Worm (Caenorhabditis elegans) whole organism, L2 larva: ENCODE data around the gene C42D4.13.

Experiments used
- C34F6.9 ChIP-seq: fragments of 150-350 bp; optimal IDR thresholded peaks from 2 replicates; lab custom pipeline; 2014; ENCODE audit warnings: missing biosample characterization, missing genetic modification characterization
- F13H6.1 ChIP-seq: sonication (generic microtip); optimal IDR thresholded peaks from 2 replicates; lab custom pipeline; 2016; ENCODE audit warnings: missing genetic modification characterization, missing compliant biosample characterization
- R02D3.7 ChIP-seq: fragments of 150-350 bp; optimal IDR thresholded peaks from 2 replicates; lab custom pipeline; 2014; ENCODE audit warnings: missing biosample characterization, missing genetic modification characterization
- Y55F3AM.14 ChIP-seq: fragments of 200-800 bp; sonication (Bioruptor generic); optimal IDR thresholded peaks from 2 replicates; lab custom pipeline; 2018; ENCODE audit warnings: mild to moderate bottlenecking, missing genetic modification characterization, missing compliant biosample characterization
- ZK546.5 ChIP-seq: sonication (generic microtip); optimal IDR thresholded peaks from 2 replicates; lab custom pipeline; 2017; ENCODE audit warnings: missing biosample characterization, missing genetic modification characterization
- alr-1 ChIP-seq: fragments of 150-350 bp; optimal IDR thresholded peaks from 2 replicates; lab custom pipeline; 2014; ENCODE audit warnings: missing biosample characterization, missing genetic modification characterization
- aly-2 ChIP-seq: fragments of 150-350 bp; optimal IDR thresholded peaks from 2 replicates; lab custom pipeline; 2014; ENCODE audit warnings: missing biosample characterization, missing genetic modification characterization
- ama-1 ChIP-seq: fragments of 150-350 bp; optimal IDR thresholded peaks from 2 replicates; lab custom pipeline; 2018; ENCODE audit warnings: inconsistent platforms
- blmp-1 ChIP-seq: sonication (generic microtip); optimal IDR thresholded peaks from 2 replicates; lab custom pipeline; 2017; ENCODE audit warnings: missing genetic modification characterization, mild to moderate bottlenecking, missing compliant biosample characterization, antibody characterized with exemption, moderate library complexity; ENCODE audit not compliant: insufficient read depth
- ceh-16 ChIP-seq: fragments of 150-350 bp; optimal IDR thresholded peaks from 2 replicates; lab custom pipeline; 2014; ENCODE audit warnings: missing biosample characterization, missing genetic modification characterization
- ceh-82 ChIP-seq: fragments of 150-350 bp; optimal IDR thresholded peaks from 2 replicates; lab custom pipeline; 2014; ENCODE audit warnings: missing biosample characterization, missing genetic modification characterization
- crh-2 ChIP-seq: sonication (generic microtip); optimal IDR thresholded peaks from 2 replicates; lab custom pipeline; 2017; ENCODE audit warnings: missing biosample characterization, missing genetic modification characterization
- dmd-4 ChIP-seq: sonication (generic microtip); optimal IDR thresholded peaks from 2 replicates; lab custom pipeline; 2017; ENCODE audit warnings: missing biosample characterization, missing genetic modification characterization
- egl-27 ChIP-seq: sonication (generic microtip); optimal IDR thresholded peaks from 3 replicates; lab custom pipeline; 2017; ENCODE audit warnings: missing biosample characterization, missing genetic modification reagents, missing genetic modification characterization
- elt-1 ChIP-seq: fragments of 150-350 bp; optimal IDR thresholded peaks from 2 replicates; lab custom pipeline; 2014; ENCODE audit warnings: missing biosample characterization, missing genetic modification characterization
- elt-3 ChIP-seq: sonication (generic microtip); optimal IDR thresholded peaks from 2 replicates; lab custom pipeline; 2017; ENCODE audit warnings: missing biosample characterization, missing genetic modification characterization
- fos-1 ChIP-seq: fragments of 150-350 bp; optimal IDR thresholded peaks from 2 replicates; lab custom pipeline; 2014; ENCODE audit warnings: missing biosample characterization, missing genetic modification characterization
- gmeb-1 ChIP-seq: fragments of 150-350 bp; optimal IDR thresholded peaks from 2 replicates; lab custom pipeline; 2014; ENCODE audit warnings: missing biosample characterization, missing genetic modification characterization
- lin-11 ChIP-seq: fragments of 150-350 bp; sonication (generic microtip); optimal IDR thresholded peaks from 2 replicates; lab custom pipeline; 2014; ENCODE audit warnings: missing biosample characterization, missing genetic modification characterization, inconsistent platforms, mixed read lengths
- lin-13 ChIP-seq: fragments of 150-350 bp; optimal IDR thresholded peaks from 2 replicates; lab custom pipeline; 2014; ENCODE audit warnings: missing biosample characterization, missing genetic modification reagents, missing genetic modification characterization
- lin-39 ChIP-seq: fragments of 150-350 bp; optimal IDR thresholded peaks from 2 replicates; lab custom pipeline; 2014; ENCODE audit warnings: missing biosample characterization, missing genetic modification reagents, missing genetic modification characterization
- lsy-2 ChIP-seq, 2 experiments: fragments of 150-350 bp in 1 of 2; sonication (generic microtip) in 1 of 2; optimal IDR thresholded peaks; 2 replicates each; lab custom pipeline; 2014 to 2017; ENCODE audit warnings: missing biosample characterization in 2 of 2, missing genetic modification characterization in 2 of 2
- mab-5 ChIP-seq: fragments of 150-350 bp; optimal IDR thresholded peaks from 2 replicates; lab custom pipeline; 2014; ENCODE audit warnings: missing biosample characterization, missing genetic modification characterization
- mbf-1 ChIP-seq: sonication (generic microtip); optimal IDR thresholded peaks from 2 replicates; lab custom pipeline; 2017; ENCODE audit warnings: missing biosample characterization, missing genetic modification characterization
- mdl-1 ChIP-seq, 2 experiments: fragments of 150-350 bp in 1 of 2; sonication (generic microtip) in 1 of 2; optimal IDR thresholded peaks; 2 replicates each; lab custom pipeline; 2017; ENCODE audit warnings: missing biosample characterization in 2 of 2, missing genetic modification characterization in 2 of 2
- nhr-10 ChIP-seq: sonication (generic microtip); optimal IDR thresholded peaks from 2 replicates; lab custom pipeline; 2017; ENCODE audit warnings: missing biosample characterization, missing genetic modification characterization
- nhr-11 ChIP-seq: fragments of 150-350 bp; optimal IDR thresholded peaks from 2 replicates; lab custom pipeline; 2014; ENCODE audit warnings: missing biosample characterization, missing genetic modification characterization
- nhr-12 ChIP-seq: fragments of 150-350 bp; optimal IDR thresholded peaks from 2 replicates; lab custom pipeline; 2014; ENCODE audit warnings: missing biosample characterization, missing genetic modification characterization
- nhr-129 ChIP-seq: fragments of 150-350 bp; optimal IDR thresholded peaks from 2 replicates; lab custom pipeline; 2014; ENCODE audit warnings: missing biosample characterization, missing genetic modification characterization
- nhr-21 ChIP-seq: fragments of 150-350 bp; optimal IDR thresholded peaks from 2 replicates; lab custom pipeline; 2014; ENCODE audit warnings: missing biosample characterization, missing genetic modification characterization
- nhr-23 ChIP-seq: fragments of 150-350 bp; optimal IDR thresholded peaks from 2 replicates; lab custom pipeline; 2014; ENCODE audit warnings: missing biosample characterization, missing genetic modification reagents, missing genetic modification characterization
- nhr-237 ChIP-seq: fragments of 150-350 bp; optimal IDR thresholded peaks from 2 replicates; lab custom pipeline; 2014; ENCODE audit warnings: missing biosample characterization, missing genetic modification characterization
- nhr-25 ChIP-seq: fragments of 150-350 bp; sonication (generic microtip); optimal IDR thresholded peaks from 3 replicates; lab custom pipeline; 2014; ENCODE audit warnings: missing biosample characterization, missing genetic modification characterization
- nhr-6 ChIP-seq: fragments of 150-350 bp; optimal IDR thresholded peaks from 2 replicates; lab custom pipeline; 2014; ENCODE audit warnings: missing biosample characterization, missing genetic modification characterization
- nhr-77 ChIP-seq: fragments of 150-350 bp; optimal IDR thresholded peaks from 2 replicates; lab custom pipeline; 2014; ENCODE audit warnings: missing biosample characterization, missing genetic modification characterization
- peb-1 ChIP-seq: fragments of 150-350 bp; optimal IDR thresholded peaks from 2 replicates; lab custom pipeline; 2014; ENCODE audit warnings: missing biosample characterization, missing genetic modification characterization
- sem-4 ChIP-seq: fragments of 150-350 bp; optimal IDR thresholded peaks from 2 replicates; lab custom pipeline; 2014; ENCODE audit warnings: missing biosample characterization, missing genetic modification reagents, missing genetic modification characterization
- skn-1 ChIP-seq: sonication (generic microtip); optimal IDR thresholded peaks from 2 replicates; lab custom pipeline; 2017; ENCODE audit warnings: missing biosample characterization, missing genetic modification characterization
- sma-3 ChIP-seq: sonication (generic microtip); optimal IDR thresholded peaks from 2 replicates; lab custom pipeline; 2016; ENCODE audit warnings: missing genetic modification reagents, missing genetic modification characterization, missing compliant biosample characterization
- sma-9 ChIP-seq, 2 experiments: fragments of 150-350 bp in 1 of 2; sonication (generic microtip) in 1 of 2; optimal IDR thresholded peaks; 2 replicates each; lab custom pipeline; 2014 to 2016; ENCODE audit warnings: missing genetic modification characterization in 2 of 2, mild to moderate bottlenecking in 1 of 2, missing biosample characterization in 1 of 2, missing compliant biosample characterization in 1 of 2, missing genetic modification reagents in 1 of 2, moderate library complexity in 1 of 2
- snpc-4 ChIP-seq: fragments of 150-350 bp; optimal IDR thresholded peaks from 2 replicates; lab custom pipeline; 2014; ENCODE audit warnings: missing biosample characterization, missing genetic modification characterization
- unc-39 ChIP-seq: fragments of 150-350 bp; optimal IDR thresholded peaks from 2 replicates; lab custom pipeline; 2014; ENCODE audit warnings: missing biosample characterization, missing genetic modification characterization
- unc-55 ChIP-seq: fragments of 150-350 bp; sonication (generic microtip); optimal IDR thresholded peaks from 3 replicates; lab custom pipeline; 2014; ENCODE audit warnings: missing biosample characterization, missing genetic modification reagents, missing genetic modification characterization
- unc-62 ChIP-seq: fragments of 150-350 bp; optimal IDR thresholded peaks from 2 replicates; lab custom pipeline; 2014; ENCODE audit warnings: missing biosample characterization, missing genetic modification reagents, missing genetic modification characterization
- zag-1 ChIP-seq: fragments of 150-350 bp; optimal IDR thresholded peaks from 2 replicates; lab custom pipeline; 2014; ENCODE audit warnings: missing biosample characterization, missing genetic modification characterization
- ztf-1 ChIP-seq: fragments of 200-800 bp; sonication (Bioruptor generic); conservative IDR thresholded peaks from 2 replicates; pipeline ENCODE4 v1.3.6; 2022; ENCODE audit warnings: missing genetic modification characterization, missing compliant biosample characterization
- ztf-11 ChIP-seq: sonication (generic microtip); optimal IDR thresholded peaks from 2 replicates; lab custom pipeline; 2017; ENCODE audit warnings: missing biosample characterization, missing genetic modification characterization
- ztf-4 ChIP-seq: fragments of 150-350 bp; optimal IDR thresholded peaks from 2 replicates; lab custom pipeline; 2014; ENCODE audit warnings: missing biosample characterization, missing genetic modification characterization

C42D4.13 gene

ce11 chrIV:7188030-7188429 lies at the start of gene C42D4.13:
Gene C42D4.13, minus strand, starts transcription at chrIV:7188130.
- TF ChIP-seq snpc-4 (tag; lab: Kevin White, UChicago) (no peak), nhr-21 (tag; lab: Kevin White, UChicago) (no peak), ztf-11 (tag; lab: Kevin White, UChicago) (no peak), F13H6.1 (tag; lab: Kevin White, UChicago) (no peak), nhr-10 (tag; lab: Kevin White, UChicago) (no peak), unc-39 (tag; lab: Kevin White, UChicago) (no peak), egl-27 (no peak), zag-1 (tag; lab: Kevin White, UChicago) (no peak)
- TF ChIP-seq, all 48 proteins: peak for 0

ce11 chrIV:7236248-7236772 lies 48.4 kb upstream of the C42D4.13 start:
- peak in 1 of 2 experiments; percentile 15 for TF ChIP-seq lsy-2 (tag; optimal IDR thresholded peaks at IDR 0.05; lab: Kevin White, UChicago)
- TF ChIP-seq nhr-21 (tag; lab: Kevin White, UChicago), result peak; percentile 47
- no peak for TF ChIP-seq sma-3 (GFP tag; lab: Kevin White, UChicago)

- TF ChIP-seq unc-62 (GFP tag; lab: Kevin White, UChicago) (no peak), nhr-10 (tag; lab: Kevin White, UChicago) (no peak), nhr-12 (tag; lab: Kevin White, UChicago) (no peak), lsy-2 (tag; optimal IDR thresholded peaks at IDR 0.05; lab: Kevin White, UChicago) (peak; percentile 11 to 47), R02D3.7 (no peak), gmeb-1 (tag; lab: Kevin White, UChicago) (no peak), lin-39 (no peak), sma-9 (GFP tag; optimal IDR thresholded peaks at IDR 0.05; lab: Kevin White, UChicago) (peak; percentile 42), sma-9 (tag; optimal IDR thresholded peaks at IDR 0.05; lab: Kevin White, UChicago) (no peak), blmp-1 (peak; percentile 49), mab-5 (tag; lab: Kevin White, UChicago) (peak; percentile 26), nhr-23 (no peak), unc-39 (tag; lab: Kevin White, UChicago) (no peak), ceh-16 (tag; lab: Kevin White, UChicago) (peak; percentile 12), sma-3 (GFP tag; lab: Kevin White, UChicago) (peak; percentile 50), ztf-1 (GFP tag; lab: Robert Waterston, UW) (no peak), elt-3 (tag; lab: Kevin White, UChicago) (no peak), unc-55 (GFP tag; lab: Kevin White, UChicago) (peak; percentile 49), C34F6.9 (tag; lab: Kevin White, UChicago) (peak; percentile 77), crh-2 (tag; lab: Kevin White, UChicago) (peak; percentile 22), ama-1 (lab: Kevin White, UChicago) (no peak), egl-27 (no peak), zag-1 (tag; lab: Kevin White, UChicago) (peak; percentile 60), nhr-237 (no peak), alr-1 (tag; lab: Kevin White, UChicago) (no peak), ZK546.5 (tag; lab: Kevin White, UChicago) (no peak), lin-13 (peak; percentile 44), F13H6.1 (tag; lab: Kevin White, UChicago) (peak; percentile 85), nhr-25 (tag; lab: Kevin White, UChicago) (no peak), fos-1 (tag; lab: Kevin White, UChicago) (peak; percentile 97), mbf-1 (tag; lab: Kevin White, UChicago) (no peak), mdl-1 (tag; optimal IDR thresholded peaks at IDR 0.05; lab: Kevin White, UChicago) (peak in 1 of 2 experiments; percentile 22), ceh-82 (tag; lab: Kevin White, UChicago) (no peak), nhr-21 (tag; lab: Kevin White, UChicago) (peak; percentile 36), aly-2 (no peak), ztf-4 (tag; lab: Kevin White, UChicago) (no peak), skn-1 (tag; lab: Kevin White, UChicago) (no peak), lin-11 (tag; lab: Kevin White, UChicago) (peak; percentile 24), nhr-77 (no peak), nhr-11 (tag; lab: Kevin White, UChicago) (peak; percentile 14), snpc-4 (tag; lab: Kevin White, UChicago) (no peak), peb-1 (no peak), nhr-6 (no peak), nhr-129 (tag; lab: Kevin White, UChicago) (peak; percentile 82), sem-4 (tag; lab: Kevin White, UChicago) (peak; percentile 62), dmd-4 (tag; lab: Kevin White, UChicago) (no peak), Y55F3AM.14 (peak; percentile 28), ztf-11 (tag; lab: Kevin White, UChicago) (no peak), elt-1 (tag; lab: Kevin White, UChicago) (no peak)
Observed at ce11 chrIV:7235382-7235917, 47.5 kb upstream of the C42D4.13 start.
